Worm (Caenorhabditis elegans) whole organism, L3 larva: ENCODE data around the gene T05A8.7.

Source experiments
- R02D3.7 ChIP-seq: fragments of 150-350 bp; optimal IDR thresholded peaks from 2 replicates; lab custom pipeline; 2014; ENCODE audit warnings: missing biosample characterization, missing genetic modification characterization
- ZK546.5 ChIP-seq: sonication (generic microtip); optimal IDR thresholded peaks from 2 replicates; lab custom pipeline; 2017; ENCODE audit warnings: missing biosample characterization, missing genetic modification characterization
- ceh-16 ChIP-seq: sonication (generic microtip); optimal IDR thresholded peaks from 2 replicates; lab custom pipeline; 2017; ENCODE audit warnings: missing biosample characterization, missing genetic modification characterization
- ceh-82 ChIP-seq: fragments of 150-350 bp; optimal IDR thresholded peaks from 2 replicates; lab custom pipeline; 2014; ENCODE audit warnings: missing biosample characterization, missing genetic modification characterization
- ceh-9 ChIP-seq: sonication (generic microtip); optimal IDR thresholded peaks from 2 replicates; lab custom pipeline; 2018; ENCODE audit warnings: missing biosample characterization, missing genetic modification characterization
- daf-12 ChIP-seq: fragments of 150-350 bp; optimal IDR thresholded peaks from 2 replicates; lab custom pipeline; 2014; ENCODE audit warnings: missing biosample characterization, missing genetic modification reagents, missing genetic modification characterization
- egl-27 ChIP-seq: sonication (generic microtip); optimal IDR thresholded peaks from 4 replicates; lab custom pipeline; 2017; ENCODE audit warnings: missing biosample characterization, missing genetic modification reagents, missing genetic modification characterization
- egl-5 ChIP-seq: fragments of 150-350 bp; optimal IDR thresholded peaks from 2 replicates; lab custom pipeline; 2017; ENCODE audit warnings: missing biosample characterization, missing genetic modification reagents, missing genetic modification characterization, inconsistent platforms
- elt-2 ChIP-seq: sonication (generic microtip); optimal IDR thresholded peaks from 2 replicates; lab custom pipeline; 2016; ENCODE audit warnings: missing genetic modification reagents, mild to moderate bottlenecking, missing genetic modification characterization, missing compliant biosample characterization
- elt-3 ChIP-seq, 3 experiments: fragments of 150-350 bp in 1 of 3; sonication (generic microtip) in 2 of 3; optimal IDR thresholded peaks; 2 replicates in 2 of 3; 4 replicates in 1 of 3; lab custom pipeline; 2014 to 2017; ENCODE audit warnings: missing biosample characterization in 3 of 3, missing genetic modification characterization in 3 of 3
- eor-1 ChIP-seq, 2 experiments: fragments of 150-350 bp; optimal IDR thresholded peaks; 2 replicates each; lab custom pipeline; 2014 to 2018; ENCODE audit warnings: missing biosample characterization in 2 of 2, missing genetic modification characterization in 2 of 2
- fkh-10 ChIP-seq: sonication (generic microtip); optimal IDR thresholded peaks from 2 replicates; lab custom pipeline; 2017; ENCODE audit warnings: missing biosample characterization, missing genetic modification reagents, missing genetic modification characterization
- fkh-2 ChIP-seq: fragments of 150-350 bp; optimal IDR thresholded peaks from 2 replicates; lab custom pipeline; 2014; ENCODE audit warnings: missing biosample characterization, missing genetic modification reagents, missing genetic modification characterization
- fos-1 ChIP-seq: fragments of 150-350 bp; optimal IDR thresholded peaks from 2 replicates; lab custom pipeline; 2014; ENCODE audit warnings: missing biosample characterization, missing genetic modification characterization
- hmg-11 ChIP-seq: sonication (generic microtip); optimal IDR thresholded peaks from 2 replicates; lab custom pipeline; 2016; ENCODE audit warnings: missing genetic modification characterization, missing compliant biosample characterization
- jun-1 ChIP-seq: fragments of 150-350 bp; optimal IDR thresholded peaks from 2 replicates; lab custom pipeline; 2014; ENCODE audit warnings: missing biosample characterization, missing genetic modification reagents, missing genetic modification characterization
- lin-15B ChIP-seq: fragments of 150-350 bp; optimal IDR thresholded peaks from 2 replicates; lab custom pipeline; 2014; ENCODE audit warnings: missing biosample characterization, missing genetic modification characterization
- lin-39 ChIP-seq: fragments of 150-350 bp; optimal IDR thresholded peaks from 2 replicates; lab custom pipeline; 2018; ENCODE audit warnings: missing biosample characterization, missing genetic modification reagents, missing genetic modification characterization
- lsy-12 ChIP-seq: sonication (generic microtip); optimal IDR thresholded peaks from 2 replicates; lab custom pipeline; 2016; ENCODE audit warnings: mild to moderate bottlenecking, missing genetic modification characterization, missing compliant biosample characterization
- mdl-1 ChIP-seq: fragments of 150-350 bp; optimal IDR thresholded peaks from 2 replicates; lab custom pipeline; 2014; ENCODE audit warnings: missing biosample characterization, missing genetic modification characterization
- mml-1 ChIP-seq: fragments of 150-350 bp; sonication (generic microtip); optimal IDR thresholded peaks from 3 replicates; lab custom pipeline; 2014; ENCODE audit warnings: missing biosample characterization, missing genetic modification characterization
- nhr-11 ChIP-seq: fragments of 150-350 bp; optimal IDR thresholded peaks from 2 replicates; lab custom pipeline; 2014; ENCODE audit warnings: missing biosample characterization, missing genetic modification characterization
- nhr-12 ChIP-seq: fragments of 150-350 bp; optimal IDR thresholded peaks from 2 replicates; lab custom pipeline; 2014; ENCODE audit warnings: missing biosample characterization, missing genetic modification characterization
- nhr-25 ChIP-seq: sonication (generic microtip); optimal IDR thresholded peaks from 2 replicates; lab custom pipeline; 2017; ENCODE audit warnings: missing biosample characterization, missing genetic modification characterization
- nhr-28 ChIP-seq: fragments of 150-350 bp; optimal IDR thresholded peaks from 2 replicates; lab custom pipeline; 2014; ENCODE audit warnings: missing biosample characterization, missing genetic modification characterization
- nhr-43 ChIP-seq: sonication (generic microtip); optimal IDR thresholded peaks from 2 replicates; lab custom pipeline; 2016; ENCODE audit warnings: mild to moderate bottlenecking, missing genetic modification characterization, missing compliant biosample characterization; ENCODE audit not compliant: poor library complexity, severe bottlenecking
- nhr-76 ChIP-seq: fragments of 150-350 bp; sonication (generic microtip); optimal IDR thresholded peaks from 5 replicates; lab custom pipeline; 2014; ENCODE audit warnings: missing biosample characterization, missing genetic modification characterization
- nhr-77 ChIP-seq: fragments of 150-350 bp; optimal IDR thresholded peaks from 2 replicates; lab custom pipeline; 2014; ENCODE audit warnings: missing biosample characterization, missing genetic modification characterization
- pqm-1 ChIP-seq: fragments of 150-350 bp; optimal IDR thresholded peaks from 2 replicates; lab custom pipeline; 2017; ENCODE audit warnings: missing biosample characterization, missing genetic modification characterization, inconsistent platforms
- snpc-4 ChIP-seq: fragments of 150-350 bp; optimal IDR thresholded peaks from 2 replicates; lab custom pipeline; 2014; ENCODE audit warnings: missing biosample characterization, missing genetic modification characterization
- unc-39 ChIP-seq: sonication (generic microtip); optimal IDR thresholded peaks from 4 replicates; lab custom pipeline; 2017; ENCODE audit warnings: missing biosample characterization, missing genetic modification characterization
- unc-62 ChIP-seq: fragments of 150-350 bp; sonication (generic microtip); optimal IDR thresholded peaks from 4 replicates; lab custom pipeline; 2014; ENCODE audit warnings: missing biosample characterization, missing genetic modification reagents, missing genetic modification characterization
- ztf-11 ChIP-seq: fragments of 150-350 bp; optimal IDR thresholded peaks from 2 replicates; lab custom pipeline; 2014; ENCODE audit warnings: missing biosample characterization, missing genetic modification characterization
- ztf-4 ChIP-seq: fragments of 150-350 bp; optimal IDR thresholded peaks from 2 replicates; lab custom pipeline; 2014; ENCODE audit warnings: missing biosample characterization, missing genetic modification characterization

T05A8.7 gene

ce11 chrII:2762108-2762507, 20.0 kb upstream of the T05A8.7 start, which contains the start of gene fbxb-106:
Gene fbxb-106 (plus strand): TSS chrII:2762408.
- TF ChIP-seq ceh-16 (tag; lab: Kevin White, UChicago) (no peak), R02D3.7 (tag; lab: Kevin White, UChicago) (no peak), fkh-2 (tag; lab: Kevin White, UChicago) (no peak), egl-5 (tag; lab: Kevin White, UChicago) (no peak), nhr-25 (tag; lab: Kevin White, UChicago) (no peak), daf-12 (tag; lab: Kevin White, UChicago) (no peak), nhr-43 (no peak), hmg-11 (tag; lab: Kevin White, UChicago) (no peak), ceh-82 (tag; lab: Kevin White, UChicago) (no peak), nhr-12 (no peak), mdl-1 (no peak), mml-1 (tag; lab: Kevin White, UChicago) (no peak), ZK546.5 (no peak), nhr-76 (tag; lab: Kevin White, UChicago) (no peak)

ce11 chrII:2758476-2758875, 16.3 kb upstream of the T05A8.7 start, which contains the start of gene fbxb-107:
Gene fbxb-107 (plus strand): TSS chrII:2758772.
- TF ChIP-seq unc-39 (no peak), jun-1 (tag; lab: Kevin White, UChicago) (no peak), ceh-9 (tag; lab: Kevin White, UChicago) (no peak), nhr-77 (tag; lab: Kevin White, UChicago) (no peak), fkh-10 (GFP tag; lab: Kevin White, UChicago) (no peak), unc-62 (GFP tag; lab: Kevin White, UChicago) (no peak), elt-3 (tag; optimal IDR thresholded peaks at IDR 0.05; lab: Kevin White, UChicago) (no peak), ztf-4 (tag; lab: Kevin White, UChicago) (no peak), lin-39 (tag; lab: Kevin White, UChicago) (no peak), ceh-16 (tag; lab: Kevin White, UChicago) (no peak), snpc-4 (no peak), nhr-12 (no peak), nhr-11 (tag; lab: Kevin White, UChicago) (no peak), ztf-11 (tag; lab: Kevin White, UChicago) (no peak)
- TF ChIP-seq, all 47 proteins: peak for 0

- TF ChIP-seq lin-15B (tag; lab: Kevin White, UChicago), result no peak
- TF ChIP-seq hmg-11 (tag; lab: Kevin White, UChicago), result no peak
- no peak for TF ChIP-seq fkh-10 (GFP tag; lab: Kevin White, UChicago)
- TF ChIP-seq pqm-1 (tag; lab: Kevin White, UChicago), result no peak
- TF ChIP-seq ceh-9 (tag; lab: Kevin White, UChicago), result no peak
- TF ChIP-seq R02D3.7 (tag; lab: Kevin White, UChicago), result no peak
- TF ChIP-seq nhr-28, result no peak
- no peak for TF ChIP-seq elt-2 (tag; lab: Kevin White, UChicago)
- no peak for TF ChIP-seq nhr-12
- TF ChIP-seq fos-1 (tag; lab: Kevin White, UChicago), result no peak
- no peak for TF ChIP-seq mdl-1
- TF ChIP-seq ceh-16 (tag; lab: Kevin White, UChicago), result no peak
Measured at ce11 chrII:2757954-2758353, 15.8 kb upstream of the T05A8.7 start, which contains the start of gene F29A7.8. Gene F29A7.8 (minus strand): TSS chrII:2758054.

DNA sequence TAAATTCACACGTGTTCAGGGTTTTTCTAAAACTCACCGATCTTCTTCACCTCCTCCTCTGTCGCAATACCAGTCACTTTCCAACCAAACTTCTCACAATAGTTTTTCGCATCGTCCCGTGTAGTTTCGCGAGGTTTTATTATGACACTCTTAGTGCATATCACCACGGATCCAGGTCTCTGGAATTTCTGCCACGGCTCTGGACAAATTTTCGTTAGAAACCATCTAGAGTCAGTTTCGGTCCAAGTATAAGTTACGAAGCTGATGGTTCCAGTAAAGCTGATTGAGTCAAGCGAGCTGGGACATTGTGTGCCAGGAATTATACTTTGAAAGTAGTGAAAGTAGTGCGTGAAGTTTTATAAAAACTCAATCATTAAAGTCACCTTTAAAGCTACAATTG, 14.2 kb upstream of the T05A8.7 start:
- no peak for TF ChIP-seq ztf-4 (tag; lab: Kevin White, UChicago)
- no peak for TF ChIP-seq lsy-12
- no peak for TF ChIP-seq egl-27 (tag; lab: Kevin White, UChicago)
- TF ChIP-seq unc-62 (GFP tag; lab: Kevin White, UChicago), result no peak
- TF ChIP-seq ceh-9 (tag; lab: Kevin White, UChicago), result no peak
- no peak for TF ChIP-seq elt-2 (tag; lab: Kevin White, UChicago)
- no peak for TF ChIP-seq nhr-76 (tag; lab: Kevin White, UChicago)
- no peak for TF ChIP-seq snpc-4
- TF ChIP-seq mdl-1, result no peak
- no peak for TF ChIP-seq eor-1 (tag; optimal IDR thresholded peaks at IDR 0.05; lab: Kevin White, UChicago)
- no peak for TF ChIP-seq mml-1 (tag; lab: Kevin White, UChicago)
- TF ChIP-seq fos-1 (tag; lab: Kevin White, UChicago), result no peak

DNA sequence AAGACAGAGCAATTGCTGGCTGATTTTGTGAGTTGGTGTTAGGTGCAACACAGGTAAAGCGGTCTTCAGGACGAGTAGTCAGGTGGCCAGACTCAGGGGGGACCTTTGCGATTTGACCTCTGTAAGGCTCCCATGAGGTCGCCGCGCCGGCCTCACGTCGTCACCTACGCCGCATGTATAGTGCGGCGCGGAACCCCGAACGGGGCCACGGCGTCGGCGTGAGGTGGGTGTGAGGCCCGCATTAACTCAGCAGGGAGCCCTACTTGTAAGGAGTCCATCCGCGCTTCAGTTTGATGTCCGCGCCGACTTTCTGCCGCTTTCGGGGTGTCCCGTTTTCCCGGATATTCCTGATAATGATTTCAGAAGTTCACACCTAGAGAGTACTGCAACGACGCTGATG, 12.4 kb upstream of the T05A8.7 start:
- no peak for TF ChIP-seq fkh-10 (GFP tag; lab: Kevin White, UChicago)
- TF ChIP-seq, all 47 proteins: peak for 0
